Worm (Caenorhabditis elegans) whole organism, L3 larva: ENCODE results near the gene ZK632.12.
A peak's percentile ranks its signal among the peaks of the same experiment; 100 is the strongest.

Experiments used
- R02D3.7 ChIP-seq: fragments of 150-350 bp; optimal IDR thresholded peaks from 2 replicates; lab custom pipeline; 2014; ENCODE audit warnings: missing biosample characterization, missing genetic modification characterization
- ZK546.5 ChIP-seq: sonication (generic microtip); optimal IDR thresholded peaks from 2 replicates; lab custom pipeline; 2017; ENCODE audit warnings: missing biosample characterization, missing genetic modification characterization
- ceh-16 ChIP-seq: sonication (generic microtip); optimal IDR thresholded peaks from 2 replicates; lab custom pipeline; 2017; ENCODE audit warnings: missing biosample characterization, missing genetic modification characterization
- ceh-28 ChIP-seq: fragments of 150-350 bp; optimal IDR thresholded peaks from 2 replicates; lab custom pipeline; 2014; ENCODE audit warnings: missing biosample characterization, missing genetic modification reagents, missing genetic modification characterization
- ceh-9 ChIP-seq: sonication (generic microtip); optimal IDR thresholded peaks from 2 replicates; lab custom pipeline; 2018; ENCODE audit warnings: missing biosample characterization, missing genetic modification characterization
- daf-12 ChIP-seq: fragments of 150-350 bp; optimal IDR thresholded peaks from 2 replicates; lab custom pipeline; 2014; ENCODE audit warnings: missing biosample characterization, missing genetic modification reagents, missing genetic modification characterization
- egl-27 ChIP-seq: sonication (generic microtip); optimal IDR thresholded peaks from 4 replicates; lab custom pipeline; 2017; ENCODE audit warnings: missing biosample characterization, missing genetic modification reagents, missing genetic modification characterization
- egl-5 ChIP-seq: fragments of 150-350 bp; optimal IDR thresholded peaks from 2 replicates; lab custom pipeline; 2017; ENCODE audit warnings: missing biosample characterization, missing genetic modification reagents, missing genetic modification characterization, inconsistent platforms
- elt-1 ChIP-seq: fragments of 150-350 bp; optimal IDR thresholded peaks from 2 replicates; lab custom pipeline; 2014; ENCODE audit warnings: missing biosample characterization, missing genetic modification characterization
- elt-2 ChIP-seq: sonication (generic microtip); optimal IDR thresholded peaks from 2 replicates; lab custom pipeline; 2016; ENCODE audit warnings: missing genetic modification reagents, mild to moderate bottlenecking, missing genetic modification characterization, missing compliant biosample characterization
- elt-3 ChIP-seq, 3 experiments: fragments of 150-350 bp in 1 of 3; sonication (generic microtip) in 2 of 3; optimal IDR thresholded peaks; 2 replicates in 2 of 3; 4 replicates in 1 of 3; lab custom pipeline; 2014 to 2017; ENCODE audit warnings: missing biosample characterization in 3 of 3, missing genetic modification characterization in 3 of 3
- fkh-10 ChIP-seq: sonication (generic microtip); optimal IDR thresholded peaks from 2 replicates; lab custom pipeline; 2017; ENCODE audit warnings: missing biosample characterization, missing genetic modification reagents, missing genetic modification characterization
- fkh-2 ChIP-seq: fragments of 150-350 bp; optimal IDR thresholded peaks from 2 replicates; lab custom pipeline; 2014; ENCODE audit warnings: missing biosample characterization, missing genetic modification reagents, missing genetic modification characterization
- fos-1 ChIP-seq: fragments of 150-350 bp; optimal IDR thresholded peaks from 2 replicates; lab custom pipeline; 2014; ENCODE audit warnings: missing biosample characterization, missing genetic modification characterization
- hmg-11 ChIP-seq: sonication (generic microtip); optimal IDR thresholded peaks from 2 replicates; lab custom pipeline; 2016; ENCODE audit warnings: missing genetic modification characterization, missing compliant biosample characterization
- jun-1 ChIP-seq: fragments of 150-350 bp; optimal IDR thresholded peaks from 2 replicates; lab custom pipeline; 2014; ENCODE audit warnings: missing biosample characterization, missing genetic modification reagents, missing genetic modification characterization
- lin-15B ChIP-seq: fragments of 150-350 bp; optimal IDR thresholded peaks from 2 replicates; lab custom pipeline; 2014; ENCODE audit warnings: missing biosample characterization, missing genetic modification characterization
- lin-39 ChIP-seq: fragments of 150-350 bp; optimal IDR thresholded peaks from 2 replicates; lab custom pipeline; 2018; ENCODE audit warnings: missing biosample characterization, missing genetic modification reagents, missing genetic modification characterization
- mdl-1 ChIP-seq: fragments of 150-350 bp; optimal IDR thresholded peaks from 2 replicates; lab custom pipeline; 2014; ENCODE audit warnings: missing biosample characterization, missing genetic modification characterization
- mml-1 ChIP-seq: fragments of 150-350 bp; sonication (generic microtip); optimal IDR thresholded peaks from 3 replicates; lab custom pipeline; 2014; ENCODE audit warnings: missing biosample characterization, missing genetic modification characterization
- nfya-1 ChIP-seq: sonication (generic microtip); optimal IDR thresholded peaks from 2 replicates; lab custom pipeline; 2017; ENCODE audit warnings: missing genetic modification characterization, mild to moderate bottlenecking, missing compliant biosample characterization, antibody characterized with exemption, moderate library complexity; ENCODE audit not compliant: insufficient read depth
- nhr-11 ChIP-seq: fragments of 150-350 bp; optimal IDR thresholded peaks from 2 replicates; lab custom pipeline; 2014; ENCODE audit warnings: missing biosample characterization, missing genetic modification characterization
- nhr-12 ChIP-seq: fragments of 150-350 bp; optimal IDR thresholded peaks from 2 replicates; lab custom pipeline; 2014; ENCODE audit warnings: missing biosample characterization, missing genetic modification characterization
- nhr-23 ChIP-seq: fragments of 150-350 bp; optimal IDR thresholded peaks from 2 replicates; lab custom pipeline; 2014; ENCODE audit warnings: missing biosample characterization, missing genetic modification reagents, missing genetic modification characterization
- nhr-237 ChIP-seq: fragments of 150-350 bp; optimal IDR thresholded peaks from 2 replicates; lab custom pipeline; 2014; ENCODE audit warnings: missing biosample characterization, missing genetic modification characterization
- nhr-25 ChIP-seq: sonication (generic microtip); optimal IDR thresholded peaks from 2 replicates; lab custom pipeline; 2017; ENCODE audit warnings: missing biosample characterization, missing genetic modification characterization
- nhr-43 ChIP-seq: sonication (generic microtip); optimal IDR thresholded peaks from 2 replicates; lab custom pipeline; 2016; ENCODE audit warnings: mild to moderate bottlenecking, missing genetic modification characterization, missing compliant biosample characterization; ENCODE audit not compliant: poor library complexity, severe bottlenecking
- nhr-67 ChIP-seq: fragments of 150-350 bp; optimal IDR thresholded peaks from 2 replicates; lab custom pipeline; 2014; ENCODE audit warnings: missing biosample characterization, missing genetic modification characterization
- nhr-76 ChIP-seq: fragments of 150-350 bp; sonication (generic microtip); optimal IDR thresholded peaks from 5 replicates; lab custom pipeline; 2014; ENCODE audit warnings: missing biosample characterization, missing genetic modification characterization
- pha-4 ChIP-seq: fragments of 150-350 bp; optimal IDR thresholded peaks from 2 replicates; lab custom pipeline; 2014; ENCODE audit warnings: missing biosample characterization, missing genetic modification reagents, missing genetic modification characterization
- pqm-1 ChIP-seq: fragments of 150-350 bp; optimal IDR thresholded peaks from 2 replicates; lab custom pipeline; 2017; ENCODE audit warnings: missing biosample characterization, missing genetic modification characterization, inconsistent platforms
- skn-1 ChIP-seq: fragments of 150-350 bp; optimal IDR thresholded peaks from 2 replicates; lab custom pipeline; 2014; ENCODE audit warnings: missing biosample characterization, missing genetic modification characterization
- snpc-4 ChIP-seq: fragments of 150-350 bp; optimal IDR thresholded peaks from 2 replicates; lab custom pipeline; 2014; ENCODE audit warnings: missing biosample characterization, missing genetic modification characterization
- tbx-2 ChIP-seq: sonication (generic microtip); optimal IDR thresholded peaks from 2 replicates; lab custom pipeline; 2016; ENCODE audit warnings: mild to moderate bottlenecking, missing genetic modification characterization, missing compliant biosample characterization
- unc-39 ChIP-seq: sonication (generic microtip); optimal IDR thresholded peaks from 4 replicates; lab custom pipeline; 2017; ENCODE audit warnings: missing biosample characterization, missing genetic modification characterization
- unc-62 ChIP-seq: fragments of 150-350 bp; sonication (generic microtip); optimal IDR thresholded peaks from 4 replicates; lab custom pipeline; 2014; ENCODE audit warnings: missing biosample characterization, missing genetic modification reagents, missing genetic modification characterization
- zag-1 ChIP-seq: fragments of 150-350 bp; optimal IDR thresholded peaks from 2 replicates; lab custom pipeline; 2014; ENCODE audit warnings: missing biosample characterization, missing genetic modification characterization
- ztf-4 ChIP-seq: fragments of 150-350 bp; optimal IDR thresholded peaks from 2 replicates; lab custom pipeline; 2014; ENCODE audit warnings: missing biosample characterization, missing genetic modification characterization

The ZK632.12 gene

DNA sequence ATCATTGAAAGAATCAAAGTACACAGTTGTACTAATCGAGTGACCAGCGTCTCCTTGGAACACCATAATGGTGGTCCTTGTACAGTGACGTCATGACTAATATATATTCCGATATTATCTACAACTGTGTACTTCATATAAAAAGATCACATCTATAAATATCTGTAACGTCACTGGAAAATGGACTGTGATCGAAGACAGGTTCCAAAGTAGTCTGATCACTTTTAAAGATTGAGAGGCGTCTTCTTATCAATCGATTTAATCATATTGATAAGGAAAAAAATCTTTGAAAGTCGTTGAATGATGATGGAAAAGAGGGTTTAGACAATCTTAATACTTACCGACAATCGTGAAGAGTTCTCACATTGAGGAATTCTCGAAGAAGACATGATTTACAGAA lies 27.5 kb downstream of the ZK632.12 start:
- TF ChIP-seq nhr-25 (tag; lab: Kevin White, UChicago) (no peak), ztf-4 (tag; lab: Kevin White, UChicago) (no peak), pqm-1 (tag; lab: Kevin White, UChicago) (peak; percentile 68), elt-3 (tag; optimal IDR thresholded peaks at IDR 0.05; lab: Kevin White, UChicago) (no peak), tbx-2 (no peak), zag-1 (tag; lab: Kevin White, UChicago) (no peak), elt-2 (tag; lab: Kevin White, UChicago) (peak; percentile 68), ceh-16 (no peak), egl-27 (tag; lab: Kevin White, UChicago) (no peak), fos-1 (no peak), mml-1 (tag; lab: Kevin White, UChicago) (no peak), lin-39 (tag; lab: Kevin White, UChicago) (no peak), nfya-1 (tag; lab: Kevin White, UChicago) (no peak), elt-1 (peak; percentile 97), ceh-28 (tag; lab: Kevin White, UChicago) (peak; percentile 72), fkh-2 (tag; lab: Kevin White, UChicago) (no peak), egl-5 (no peak), daf-12 (tag; lab: Kevin White, UChicago) (no peak), fkh-10 (no peak), nhr-67 (tag; lab: Kevin White, UChicago) (no peak), nhr-43 (tag; lab: Kevin White, UChicago) (peak; percentile 30), pha-4 (tag; lab: Kevin White, UChicago) (peak; percentile 1), R02D3.7 (tag; lab: Kevin White, UChicago) (no peak), hmg-11 (tag; lab: Kevin White, UChicago) (no peak), nhr-23 (tag; lab: Kevin White, UChicago) (peak; percentile 50)

DNA sequence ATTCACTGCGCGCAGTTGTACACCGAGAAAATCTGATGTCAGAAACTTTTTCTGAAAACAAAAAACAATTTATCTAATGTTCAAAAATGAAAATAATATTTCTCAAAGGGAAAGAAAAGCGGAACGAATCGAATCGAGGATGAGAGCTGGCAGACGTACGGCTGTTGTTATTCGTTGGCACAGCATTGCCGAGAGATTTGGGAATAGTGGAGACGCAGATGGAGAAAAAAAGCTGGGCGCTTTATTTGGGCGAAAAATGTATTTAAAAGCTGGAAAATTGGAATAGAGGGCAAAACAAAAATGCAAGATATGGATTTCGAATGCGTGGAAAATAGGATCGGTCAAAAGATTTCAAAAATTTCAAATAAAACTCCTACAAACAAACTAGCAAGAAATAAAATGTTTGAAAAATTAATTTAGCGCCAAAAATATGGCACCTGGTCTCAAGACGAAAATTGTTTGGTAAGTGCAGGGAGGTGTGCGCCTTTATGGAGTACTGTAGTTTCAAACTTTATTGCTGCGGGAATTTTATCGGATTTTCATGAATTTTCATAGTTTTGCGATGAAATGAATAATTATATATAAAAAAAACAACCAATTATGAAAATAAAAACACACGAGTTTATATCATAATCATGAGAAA lies 28.7 kb downstream of the ZK632.12 start, which contains the start of gene gpdh-2:
gpdh-2 (minus strand) TSS at position 51 of the 643 bp plus-strand sequence.
- TF ChIP-seq nfya-1 (tag; lab: Kevin White, UChicago), result peak; percentile 48
- TF ChIP-seq nhr-76 (tag; lab: Kevin White, UChicago), result no peak
- TF ChIP-seq lin-39 (tag; lab: Kevin White, UChicago), result peak; percentile 15
- TF ChIP-seq jun-1 (tag; lab: Kevin White, UChicago), result no peak
- TF ChIP-seq egl-5, result no peak

DNA sequence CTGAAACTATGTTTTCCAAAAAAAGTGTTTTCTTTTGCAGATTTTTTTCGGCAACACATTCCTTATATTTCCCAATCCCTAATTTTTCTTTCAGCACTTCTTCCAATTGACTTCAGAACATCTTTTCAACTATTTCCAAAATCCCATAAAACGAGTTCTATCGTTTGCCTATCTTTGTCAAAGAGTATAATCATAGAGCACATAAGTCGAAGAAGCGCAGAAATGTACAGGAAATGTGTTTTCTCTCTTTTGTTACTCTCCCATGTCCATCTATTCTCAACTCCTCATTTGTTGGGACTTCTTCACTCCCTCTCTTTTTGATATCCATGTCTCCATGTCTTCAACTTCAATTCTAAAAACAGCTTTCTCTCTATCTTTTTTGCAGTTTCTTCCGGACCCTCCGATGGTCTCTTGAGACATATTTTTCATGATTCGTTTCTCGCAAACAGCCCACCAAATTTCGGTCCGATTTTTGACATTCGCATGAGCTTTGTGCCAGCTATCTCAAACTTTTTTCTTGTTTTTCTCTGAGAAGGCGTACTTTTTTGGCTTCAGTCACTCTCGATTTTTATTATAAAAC lies 29.7 kb downstream of the ZK632.12 start, which contains the start of gene twk-48:
twk-48 (plus strand) TSS at position 530 of the 580 bp plus-strand sequence.
- no peak for TF ChIP-seq ceh-16
- TF ChIP-seq elt-3 (tag; optimal IDR thresholded peaks at IDR 0.05; lab: Kevin White, UChicago), result no peak
- TF ChIP-seq fkh-10, result peak; percentile 57
- TF ChIP-seq nhr-67 (tag; lab: Kevin White, UChicago), result no peak
- TF ChIP-seq nhr-25 (tag; lab: Kevin White, UChicago), result no peak
- no peak for TF ChIP-seq ZK546.5 (tag; lab: Kevin White, UChicago)
- no peak for TF ChIP-seq skn-1 (tag; lab: Kevin White, UChicago)
- peak; percentile 15 for TF ChIP-seq lin-39 (tag; lab: Kevin White, UChicago)
- no peak for TF ChIP-seq unc-62 (GFP tag; lab: Kevin White, UChicago)
- peak; percentile 24 for TF ChIP-seq nfya-1 (tag; lab: Kevin White, UChicago)

DNA sequence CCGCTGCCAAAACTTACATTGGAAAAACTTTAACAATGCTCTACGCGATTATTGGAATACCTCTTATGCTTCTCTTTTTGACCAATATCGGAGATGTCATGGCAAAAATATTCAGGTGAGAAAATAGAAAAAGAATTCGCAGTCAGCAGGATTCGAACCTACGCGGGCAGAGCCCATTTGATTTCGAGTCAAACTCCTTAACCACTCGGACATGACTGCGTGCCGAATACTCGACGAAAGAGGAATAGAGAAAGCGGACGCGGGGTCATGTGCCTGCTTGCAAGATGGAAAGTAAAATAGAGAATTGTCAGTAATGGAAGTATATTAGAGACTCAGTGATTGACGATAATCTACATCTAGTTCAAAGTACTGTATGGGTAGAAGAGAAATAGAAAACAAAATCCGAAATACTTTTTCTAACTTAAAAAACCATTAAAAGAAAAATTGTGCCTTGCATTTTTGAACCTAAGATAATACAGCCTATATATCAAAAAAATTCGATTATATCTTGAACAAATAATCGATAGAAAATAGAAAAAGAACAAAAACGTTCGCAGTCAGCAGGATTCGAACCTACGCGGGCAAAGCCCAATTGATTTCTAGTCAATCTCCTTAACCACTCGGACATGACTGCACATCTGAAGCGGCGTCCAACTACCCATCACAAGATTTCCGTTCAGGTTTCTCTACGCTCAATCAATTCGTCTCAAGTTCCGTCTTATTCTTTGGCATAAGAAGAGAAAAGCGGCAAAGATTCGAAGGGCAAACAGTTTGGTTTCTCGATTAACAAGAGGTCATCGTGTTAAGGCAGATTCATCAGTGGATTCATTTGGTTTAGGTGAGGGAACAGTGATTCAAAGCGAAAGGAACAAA lies 31.1 kb downstream of the ZK632.12 start:
- peak; percentile 71 for TF ChIP-seq jun-1 (tag; lab: Kevin White, UChicago)
- TF ChIP-seq fkh-10, result no peak
- TF ChIP-seq ceh-9 (tag; lab: Kevin White, UChicago), result no peak
- TF ChIP-seq snpc-4 (tag; lab: Kevin White, UChicago), result peak; percentile 9
- TF ChIP-seq zag-1 (tag; lab: Kevin White, UChicago), result no peak
- no peak for TF ChIP-seq ZK546.5 (tag; lab: Kevin White, UChicago)
- no peak for TF ChIP-seq egl-27 (tag; lab: Kevin White, UChicago)
- no peak for TF ChIP-seq nhr-76 (tag; lab: Kevin White, UChicago)
- peak; percentile 19 for TF ChIP-seq nhr-25 (tag; lab: Kevin White, UChicago)
- no peak for TF ChIP-seq ceh-16
- no peak for TF ChIP-seq mdl-1 (tag; lab: Kevin White, UChicago)
- TF ChIP-seq daf-12 (tag; lab: Kevin White, UChicago), result no peak
- TF ChIP-seq ztf-4 (tag; lab: Kevin White, UChicago), result no peak
- no peak for TF ChIP-seq nhr-237
- TF ChIP-seq elt-2 (tag; lab: Kevin White, UChicago), result peak; percentile 36
- TF ChIP-seq hmg-11 (tag; lab: Kevin White, UChicago), result peak; percentile 53
- TF ChIP-seq pha-4 (tag; lab: Kevin White, UChicago), result peak; percentile 50
- TF ChIP-seq pqm-1 (tag; lab: Kevin White, UChicago), result peak; percentile 15
- no peak for TF ChIP-seq unc-39
- no peak for TF ChIP-seq nhr-67 (tag; lab: Kevin White, UChicago)
- no peak for TF ChIP-seq fos-1
- TF ChIP-seq lin-39 (tag; lab: Kevin White, UChicago), result peak; percentile 58
- no peak for TF ChIP-seq R02D3.7 (tag; lab: Kevin White, UChicago)
- no peak for TF ChIP-seq mml-1 (tag; lab: Kevin White, UChicago)
- no peak for TF ChIP-seq nhr-12 (tag; lab: Kevin White, UChicago)
- TF ChIP-seq nhr-11, result no peak
- TF ChIP-seq nhr-23 (tag; lab: Kevin White, UChicago), result no peak
- peak; percentile 10 for TF ChIP-seq lin-15B (tag; lab: Kevin White, UChicago)
- TF ChIP-seq unc-62 (GFP tag; lab: Kevin White, UChicago), result no peak
